Fruit fly (Drosophila melanogaster): ENCODE results near the gene ERp44.

Gene ERp44

DNA sequence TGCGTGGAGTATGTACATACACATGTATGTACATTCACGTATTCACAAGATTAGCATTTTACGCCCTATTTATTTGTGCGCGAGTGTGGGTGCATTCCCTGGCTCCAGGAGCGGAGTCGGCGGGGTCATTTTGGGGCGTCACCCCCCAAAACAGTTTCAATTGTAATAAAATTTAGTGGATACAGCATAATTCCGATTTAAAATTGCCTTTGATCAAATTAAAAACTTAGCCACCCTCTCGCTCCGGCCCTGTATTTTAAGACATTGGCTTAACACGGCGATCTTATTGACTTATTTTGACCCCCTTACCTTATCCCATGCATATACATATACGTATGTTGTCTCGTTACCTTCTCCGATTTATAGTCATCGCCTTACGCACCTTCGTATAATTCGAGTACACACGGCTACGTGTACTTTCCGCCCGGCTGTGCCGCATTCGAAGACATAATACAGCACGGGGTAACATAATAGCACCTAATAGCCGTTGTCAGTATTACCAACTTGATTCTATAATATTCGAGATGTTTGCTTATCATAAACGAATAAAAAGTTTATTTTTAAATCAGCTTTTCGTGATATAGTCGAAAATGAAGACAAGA lies 18.1 kb downstream of the ERp44 start (continued):
- 0 out of 3 replicates have a peak, but pooled peaks have one; percentile 11 for TF ChIP-seq vnd (GFP tag; IDR thresholded peaks at IDR 0.05; ENCODE audit: partially characterized antibody)
- TF ChIP-seq CG18476 (GFP tag; optimal IDR thresholded peaks at IDR 0.05) = peak; percentile 16
- peak; percentile 54 for TF ChIP-seq CG8924 (tag; optimal IDR thresholded peaks at IDR 0.05)
- peak; percentile 63 for TF ChIP-seq eyg (GFP tag; optimal IDR thresholded peaks at IDR 0.05)
- peak; percentile 71 for TF ChIP-seq tio (GFP tag; optimal IDR thresholded peaks at IDR 0.05)
- TF ChIP-seq CG10565 (GFP tag; optimal IDR thresholded peaks at IDR 0.05) = peak; percentile 4
- TF ChIP-seq CG2875 (GFP tag; optimal IDR thresholded peaks at IDR 0.05) = peak; percentile 51
- TF ChIP-seq gsb (GFP tag; IDR thresholded peaks at IDR 0.05) = peak; percentile 63
- peak; percentile 86 for TF ChIP-seq dmrt99B (tag; optimal IDR thresholded peaks at IDR 0.05)
- TF ChIP-seq Usf (GFP tag; optimal IDR thresholded peaks at IDR 0.05) = peak; percentile 68
- TF ChIP-seq ssp (GFP tag; IDR thresholded peaks at IDR 0.05) = peak; percentile 85
- TF ChIP-seq CG1233 (GFP tag; optimal IDR thresholded peaks at IDR 0.05) = peak; percentile 92
- peak; percentile 86 for TF ChIP-seq CG11560 (tag; IDR thresholded peaks at IDR 0.05)
- no peak for TF ChIP-seq CG7745 (tag; optimal IDR thresholded peaks at IDR 0.05)
- TF ChIP-seq Bgb (GFP tag; IDR thresholded peaks at IDR 0.05; ENCODE audit: partially characterized antibody) = peak; percentile 72
- peak; percentile 78 for TF ChIP-seq az2 (GFP tag; optimal IDR thresholded peaks at IDR 0.05)
- TF ChIP-seq ttk (GFP tag; IDR thresholded peaks at IDR 0.05) = peak; percentile 90
- TF ChIP-seq Awh (GFP tag; IDR thresholded peaks at IDR 0.05) = peak; percentile 88
- peak; percentile 93 for TF ChIP-seq CG14441 (GFP tag; IDR thresholded peaks at IDR 0.05)
- TF ChIP-seq CG43689 (GFP tag; IDR thresholded peaks at IDR 0.05) = peak; percentile 70
- no peak for TF ChIP-seq Sry-β (GFP tag; optimal IDR thresholded peaks at IDR 0.05)
- TF ChIP-seq zen2 (GFP tag; IDR thresholded peaks at IDR 0.05; ENCODE audit: partially characterized antibody) = no peak
- TF ChIP-seq MESR4 (GFP tag; optimal IDR thresholded peaks at IDR 0.05) = no peak
- TF ChIP-seq stwl (tag; optimal IDR thresholded peaks at IDR 0.05) = no peak
- peak; percentile 87 for TF ChIP-seq CG14050 (GFP tag; IDR thresholded peaks at IDR 0.05)
- TF ChIP-seq CG6683 (GFP tag; optimal IDR thresholded peaks at IDR 0.05) = peak; percentile 21
- TF ChIP-seq CG10209 (GFP tag; optimal IDR thresholded peaks at IDR 0.05) = peak; percentile 75
- TF ChIP-seq CG3838 (GFP tag; optimal IDR thresholded peaks at IDR 0.05) = no peak
- TF ChIP-seq CG4730 (GFP tag; IDR thresholded peaks at IDR 0.05) = peak; percentile 86
- peak; percentile 85 for TF ChIP-seq CG4424 (GFP tag; optimal IDR thresholded peaks at IDR 0.05)
- TF ChIP-seq Dref (GFP tag; IDR thresholded peaks at IDR 0.05) = no peak
- TF ChIP-seq CG12391 (tag; optimal IDR thresholded peaks at IDR 0.05) = peak; percentile 46
- peak; percentile 53 for TF ChIP-seq CG17802 (tag; optimal IDR thresholded peaks at IDR 0.05)
- peak; percentile 80 for TF ChIP-seq CG7357 (GFP tag; IDR thresholded peaks at IDR 0.05)
- TF ChIP-seq CG9817 (tag; optimal IDR thresholded peaks at IDR 0.05) = peak; percentile 72
- TF ChIP-seq CkIIα-i1 (GFP tag; IDR thresholded peaks at IDR 0.05) = peak; percentile 56; the same call in 1 of the 2 replicates
- TF ChIP-seq dpn (GFP tag; optimal IDR thresholded peaks at IDR 0.05) = peak; percentile 82 to 94
- peak; percentile 74 for TF ChIP-seq Dad (GFP tag; optimal IDR thresholded peaks at IDR 0.05)
- peak; percentile 42 for TF ChIP-seq E2f2 (GFP tag; IDR thresholded peaks at IDR 0.05)
- no peak for TF ChIP-seq zf30C (GFP tag; optimal IDR thresholded peaks at IDR 0.05)
- peak; percentile 85 for TF ChIP-seq CG17612 (GFP tag; IDR thresholded peaks at IDR 0.05)
- TF ChIP-seq CG18619 (GFP tag; optimal IDR thresholded peaks at IDR 0.05) = peak; percentile 65
- peak; percentile 70 for TF ChIP-seq Sox100B (GFP tag; optimal IDR thresholded peaks at IDR 0.05)
- TF ChIP-seq slp2 (GFP tag; optimal IDR thresholded peaks at IDR 0.05) = peak; percentile 87
- no peak for TF ChIP-seq Lpt (GFP tag; optimal IDR thresholded peaks at IDR 0.05)
- peak; percentile 63; the same call in 1 of the 2 replicates for TF ChIP-seq sens-2 (GFP tag; IDR thresholded peaks at IDR 0.05)
- no peak for TF ChIP-seq CG15479 (GFP tag; optimal IDR thresholded peaks at IDR 0.05)
- peak; percentile 62 for TF ChIP-seq CHES-1-like (GFP tag; optimal IDR thresholded peaks at IDR 0.05)
- TF ChIP-seq aop (GFP tag; IDR thresholded peaks at IDR 0.05) = no peak
- peak; percentile 41 for TF ChIP-seq CG11398 (GFP tag; optimal IDR thresholded peaks at IDR 0.05)

All from whole organism, embryonic.